Fruit fly (Drosophila melanogaster) whole organism, embryonic: ENCODE results near the gene CG1416.

Experiments
- ATbp ChIP-seq: fragments of 200-800 bp; sonication (Bioruptor generic); optimal IDR thresholded peaks from 2 replicates; lab custom pipeline; 2017; ENCODE audit warnings: missing biosample characterization, mild to moderate bottlenecking, missing genetic modification characterization, missing genetic modification reagents
- Ada2b ChIP-seq: fragments of 200-800 bp; sonication (Bioruptor generic); IDR thresholded peaks from 2 replicates; pipeline ENCODE4 v1.3.6; 2022; ENCODE audit warnings: missing biosample characterization, missing genetic modification characterization
- Aef1 ChIP-seq: fragments of 200-800 bp; sonication (Bioruptor generic); IDR thresholded peaks from 3 replicates; pipeline ENCODE4 v1.3.6; 2022; ENCODE audit warnings: missing biosample characterization, missing genetic modification characterization
- CG10366 ChIP-seq: fragments of 200-800 bp; sonication (Bioruptor generic); IDR thresholded peaks from 2 replicates; pipeline ENCODE4 v1.3.6; 2022; ENCODE audit warnings: missing biosample characterization, missing genetic modification characterization
- CG10543 ChIP-seq: fragments of 200-800 bp; sonication (Bioruptor generic); optimal IDR thresholded peaks from 3 replicates; lab custom pipeline; 2017; ENCODE audit warnings: missing biosample characterization, mild to moderate bottlenecking, missing genetic modification characterization, moderate library complexity
- CG13287 ChIP-seq: fragments of 200-800 bp; sonication (Bioruptor generic); IDR thresholded peaks from 2 replicates; pipeline ENCODE4 v1.3.6; 2022; ENCODE audit warnings: missing biosample characterization, missing genetic modification characterization; ENCODE audit not compliant: partially characterized antibody
- CG14441 ChIP-seq: fragments of 200-800 bp; sonication (Bioruptor generic); IDR thresholded peaks from 2 replicates; pipeline ENCODE4 v1.3.6; 2022; ENCODE audit warnings: missing biosample characterization, missing genetic modification characterization
- CG14860 ChIP-seq: fragments of 200-800 bp; sonication (Bioruptor generic); IDR thresholded peaks from 3 replicates; pipeline ENCODE4 v1.3.6; 2022; ENCODE audit warnings: missing biosample characterization, missing genetic modification characterization; ENCODE audit not compliant: partially characterized antibody
- CG15073 ChIP-seq: fragments of 200-800 bp; sonication (Bioruptor generic); optimal IDR thresholded peaks from 2 replicates; lab custom pipeline; 2016; ENCODE audit warnings: missing biosample characterization, missing genetic modification characterization
- CG16813 ChIP-seq: fragments of 200-800 bp; sonication (Bioruptor generic); IDR thresholded peaks from 3 replicates; pipeline ENCODE4 v1.3.6; 2022; ENCODE audit warnings: missing biosample characterization, missing genetic modification characterization; ENCODE audit not compliant: partially characterized antibody
- CG17186 ChIP-seq: fragments of 200-800 bp; sonication (Bioruptor generic); optimal IDR thresholded peaks from 3 replicates; lab custom pipeline; 2017; ENCODE audit warnings: missing biosample characterization, missing genetic modification reagents, missing genetic modification characterization
- CG17328 ChIP-seq: fragments of 200-800 bp; sonication (Bioruptor generic); IDR thresholded peaks from 2 replicates; pipeline ENCODE4 v1.3.6; 2022; ENCODE audit warnings: missing biosample characterization, missing genetic modification characterization
- CG17361 ChIP-seq: fragments of 200-800 bp; sonication (Bioruptor generic); IDR thresholded peaks from 3 replicates; pipeline ENCODE4 v1.3.6; 2022; ENCODE audit warnings: missing biosample characterization, missing genetic modification characterization
- CG17568 ChIP-seq: fragments of 200-800 bp; sonication (Bioruptor generic); optimal IDR thresholded peaks from 2 replicates; lab custom pipeline; 2018; ENCODE audit warnings: missing biosample characterization, mild to moderate bottlenecking, missing genetic modification characterization, moderate library complexity
- CG3281 ChIP-seq: fragments of 200-800 bp; sonication (Bioruptor generic); optimal IDR thresholded peaks from 3 replicates; lab custom pipeline; 2017; ENCODE audit warnings: missing biosample characterization, mild to moderate bottlenecking, missing genetic modification characterization
- CG34376 ChIP-seq: fragments of 200-800 bp; sonication (Bioruptor generic); optimal IDR thresholded peaks from 2 replicates; lab custom pipeline; 2018; ENCODE audit warnings: missing biosample characterization, mild to moderate bottlenecking, missing genetic modification characterization
- CG4282 ChIP-seq: fragments of 200-800 bp; sonication (Bioruptor generic); optimal IDR thresholded peaks from 2 replicates; lab custom pipeline; 2016; ENCODE audit warnings: missing biosample characterization, missing genetic modification characterization
- CG4424 ChIP-seq: fragments of 200-800 bp; sonication (Bioruptor generic); optimal IDR thresholded peaks from 3 replicates; lab custom pipeline; 2016; ENCODE audit warnings: missing biosample characterization, missing genetic modification characterization
- CG4730 ChIP-seq: fragments of 200-800 bp; sonication (Bioruptor generic); IDR thresholded peaks from 2 replicates; pipeline ENCODE4 v1.3.6; 2022; ENCODE audit warnings: missing biosample characterization, missing genetic modification characterization
- CG7786 ChIP-seq: fragments of 200-800 bp; sonication (Bioruptor generic); optimal IDR thresholded peaks from 2 replicates; lab custom pipeline; 2016; ENCODE audit warnings: missing biosample characterization, missing genetic modification characterization
- CG7928 ChIP-seq: fragments of 200-800 bp; sonication (Bioruptor generic); optimal IDR thresholded peaks from 2 replicates; lab custom pipeline; 2017; ENCODE audit warnings: missing biosample characterization, mild to moderate bottlenecking, missing genetic modification characterization
- CG9215 ChIP-seq: fragments of 200-800 bp; sonication (Bioruptor generic); IDR thresholded peaks from 2 replicates; pipeline ENCODE4 v1.3.6; 2022; ENCODE audit warnings: missing biosample characterization, missing genetic modification characterization
- Camta ChIP-seq: fragments of 200-800 bp; sonication (Bioruptor generic); optimal IDR thresholded peaks from 2 replicates; lab custom pipeline; 2016; ENCODE audit warnings: missing biosample characterization, missing genetic modification characterization
- D19A ChIP-seq: fragments of 200-800 bp; optimal IDR thresholded peaks from 3 replicates; lab custom pipeline; 2019; ENCODE audit warnings: missing biosample characterization, mild to moderate bottlenecking, missing genetic modification characterization, moderate library complexity
- Dip2 ChIP-seq: fragments of 200-800 bp; sonication (Bioruptor generic); IDR thresholded peaks from 2 replicates; pipeline ENCODE4 v1.3.6; 2022; ENCODE audit warnings: missing biosample characterization, missing genetic modification characterization
- Dref ChIP-seq: fragments of 200-800 bp; sonication (Bioruptor generic); IDR thresholded peaks from 2 replicates; pipeline ENCODE4 v1.3.6; 2022; ENCODE audit warnings: missing biosample characterization, missing genetic modification characterization
- Gug ChIP-seq: fragments of 200-800 bp; sonication (Bioruptor generic); IDR thresholded peaks from 4 replicates; pipeline ENCODE4 v1.3.6; 2022; ENCODE audit warnings: missing biosample characterization, missing genetic modification characterization
- Hand ChIP-seq: fragments of 200-800 bp; sonication (Bioruptor generic); optimal IDR thresholded peaks from 2 replicates; lab custom pipeline; 2017; ENCODE audit warnings: mild to moderate bottlenecking, missing biosample characterization, missing genetic modification reagents, missing genetic modification characterization
- HmgZ ChIP-seq: fragments of 200-800 bp; sonication (Bioruptor generic); optimal IDR thresholded peaks from 2 replicates; lab custom pipeline; 2018; ENCODE audit warnings: missing biosample characterization, mild to moderate bottlenecking, missing genetic modification characterization
- Hr51 ChIP-seq, 2 experiments: fragments of 200-800 bp; sonication (Bioruptor generic); optimal IDR thresholded peaks; 2 replicates in 1 of 2; 3 replicates in 1 of 2; lab custom pipeline; 2016 to 2018; ENCODE audit warnings: missing biosample characterization in 2 of 2, missing genetic modification characterization in 2 of 2, mild to moderate bottlenecking in 1 of 2, moderate library complexity in 1 of 2
- Meics ChIP-seq: fragments of 200-800 bp; sonication (Bioruptor generic); optimal IDR thresholded peaks from 2 replicates; lab custom pipeline; 2017; ENCODE audit warnings: missing biosample characterization, mild to moderate bottlenecking, missing genetic modification characterization
- Nf-YB ChIP-seq: fragments of 200-800 bp; sonication (Bioruptor generic); optimal IDR thresholded peaks from 3 replicates; lab custom pipeline; 2019; ENCODE audit warnings: missing biosample characterization, mild to moderate bottlenecking, missing genetic modification characterization, moderate library complexity
- Nf-YC ChIP-seq: fragments of 200-800 bp; optimal IDR thresholded peaks from 3 replicates; lab custom pipeline; 2019; ENCODE audit warnings: missing biosample characterization, mild to moderate bottlenecking, missing genetic modification characterization, moderate library complexity
- Spps ChIP-seq: fragments of 200-800 bp; sonication (Bioruptor generic); optimal IDR thresholded peaks from 2 replicates; lab custom pipeline; 2018; ENCODE audit warnings: missing biosample characterization, mild to moderate bottlenecking, missing genetic modification characterization
- abd-A ChIP-seq: fragments of 200-800 bp; sonication (Bioruptor generic); optimal IDR thresholded peaks from 3 replicates; lab custom pipeline; 2019; ENCODE audit warnings: missing biosample characterization, mild to moderate bottlenecking, missing genetic modification characterization, moderate library complexity
- al ChIP-seq: fragments of 200-800 bp; sonication (Bioruptor generic); IDR thresholded peaks from 2 replicates; pipeline ENCODE4 v1.3.6; 2022; ENCODE audit warnings: missing biosample characterization, missing genetic modification characterization
- ase ChIP-seq: fragments of 200-800 bp; sonication (Bioruptor generic); IDR thresholded peaks from 3 replicates; pipeline ENCODE4 v1.3.6; 2022; ENCODE audit warnings: missing biosample characterization, missing genetic modification characterization
- eve ChIP-seq, 2 experiments: fragments of >200 bp; optimal IDR thresholded peaks; 2 replicates each; lab custom pipeline; 2017; ENCODE audit warnings: missing biosample characterization in 2 of 2, missing genetic modification characterization in 2 of 2
- gcm ChIP-seq: fragments of 200-800 bp; sonication (Bioruptor generic); optimal IDR thresholded peaks from 2 replicates; lab custom pipeline; 2019; ENCODE audit warnings: missing biosample characterization, mild to moderate bottlenecking, missing genetic modification characterization, moderate library complexity
- hkb ChIP-seq, 2 experiments: fragments of 200-800 bp in 1 of 2; fragments of >200 bp in 1 of 2; sonication (Bioruptor generic) in 1 of 2; IDR thresholded peaks in 1 of 2; optimal IDR thresholded peaks in 1 of 2; 2 replicates each; pipeline versions ENCODE4 v1.3.6 to Lab custom; 2017 to 2022; ENCODE audit warnings: missing biosample characterization in 1 of 2, missing genetic modification characterization in 1 of 2
- jing ChIP-seq: fragments of 200-800 bp; sonication (Bioruptor generic); optimal IDR thresholded peaks from 2 replicates; lab custom pipeline; 2018; ENCODE audit warnings: missing biosample characterization, mild to moderate bottlenecking, missing genetic modification characterization
- mirr ChIP-seq: fragments of 200-800 bp; sonication (Bioruptor generic); optimal IDR thresholded peaks from 3 replicates; lab custom pipeline; 2018; ENCODE audit warnings: missing biosample characterization, mild to moderate bottlenecking, missing genetic modification characterization
- odd ChIP-seq: fragments of 200-800 bp; sonication (Bioruptor generic); optimal IDR thresholded peaks from 2 replicates; lab custom pipeline; 2017; ENCODE audit warnings: missing biosample characterization, mild to moderate bottlenecking, missing genetic modification characterization
- pan ChIP-seq, 4 experiments: fragments of >200 bp in 3 of 4; fragments of 200-800 bp in 1 of 4; sonication (Bioruptor generic) in 1 of 4; optimal IDR thresholded peaks in 3 of 4; IDR thresholded peaks in 1 of 4; 2 replicates each; pipeline versions ENCODE4 v1.3.6 to Lab custom; 2017 to 2022; ENCODE audit warnings: missing biosample characterization in 2 of 4, missing genetic modification characterization in 2 of 4, mixed read lengths in 1 of 4
- pho ChIP-seq: fragments of 200-800 bp; sonication (Bioruptor generic); optimal IDR thresholded peaks from 2 replicates; lab custom pipeline; 2016; ENCODE audit warnings: missing biosample characterization, missing genetic modification characterization
- slp2 ChIP-seq: fragments of 200-800 bp; sonication (Bioruptor generic); optimal IDR thresholded peaks from 2 replicates; lab custom pipeline; 2016; ENCODE audit warnings: missing biosample characterization, missing genetic modification characterization
- tin ChIP-seq: fragments of 200-800 bp; sonication (Bioruptor generic); optimal IDR thresholded peaks from 3 replicates; lab custom pipeline; 2016; ENCODE audit warnings: missing biosample characterization, missing genetic modification characterization
- usp ChIP-seq: fragments of >200 bp; optimal IDR thresholded peaks from 2 replicates; lab custom pipeline; 2017; ENCODE audit warnings: missing biosample characterization, missing genetic modification characterization
- zen2 ChIP-seq: fragments of 200-800 bp; sonication (Bioruptor generic); IDR thresholded peaks from 3 replicates; pipeline ENCODE4 v1.3.6; 2022; ENCODE audit warnings: missing biosample characterization, missing genetic modification characterization; ENCODE audit not compliant: partially characterized antibody

Gene CG1416

dm6 chr2L:21786991-21787390 lies 29.2 kb downstream of the CG1416 start (continued):
- TF ChIP-seq Spps (tag; lab: Kevin White, UChicago) (no peak), tin (GFP tag; lab: Kevin White, UChicago) (peak; percentile 59), CG17328 (GFP tag; lab: Robert Waterston, UW) (peak; percentile 60), CG4282 (GFP tag; lab: Kevin White, UChicago) (no peak), CG4424 (peak; percentile 19), mirr (GFP tag; lab: Kevin White, UChicago) (no peak), D19A (peak; percentile 57), CG14441 (GFP tag; lab: Robert Waterston, UW) (peak; percentile 65), Aef1 (GFP tag; lab: Robert Waterston, UW) (peak; percentile 37; the same call in 1 of the 3 replicates), ase (GFP tag; lab: Robert Waterston, UW) (0 out of 3 replicates have a peak, but pooled peaks have one; percentile 6), Meics (GFP tag; lab: Kevin White, UChicago) (peak; percentile 57), Ada2b (GFP tag; lab: Robert Waterston, UW) (peak; percentile 54), HmgZ (tag; lab: Kevin White, UChicago) (no peak), CG15073 (GFP tag; lab: Kevin White, UChicago) (no peak), pan (optimal IDR thresholded peaks at IDR 0.05; lab: Kevin White, UChicago) (no peak), pan (GFP tag; optimal IDR thresholded peaks at IDR 0.05 in 1 of 2, IDR thresholded peaks at IDR 0.05 in 1 of 2) (peak in 1 of 2 experiments; percentile 75), Nf-YC (peak; percentile 21), slp2 (no peak), Hr51 (GFP tag; optimal IDR thresholded peaks at IDR 0.05; lab: Kevin White, UChicago) (peak; percentile 29 to 64), CG17186 (GFP tag; lab: Kevin White, UChicago) (no peak), pho (GFP tag; lab: Kevin White, UChicago) (peak; percentile 45), CG13287 (no peak), CG3281 (peak; percentile 41), CG17361 (GFP tag; lab: Robert Waterston, UW) (peak; percentile 63; the same call in 2 of the 3 replicates), CG9215 (no peak), CG14860 (GFP tag; lab: Robert Waterston, UW) (no peak), Dip2 (no peak), Camta (peak; percentile 21), CG7786 (peak; percentile 33), al (GFP tag; lab: Robert Waterston, UW) (no peak), eve (GFP tag; optimal IDR thresholded peaks at IDR 0.05; lab: Kevin White, UChicago) (peak in 1 of 2 experiments; percentile 87), abd-A (peak; percentile 71), CG10543 (GFP tag; lab: Kevin White, UChicago) (no peak), Hand (GFP tag; lab: Kevin White, UChicago) (peak; percentile 66), Gug (GFP tag; lab: Robert Waterston, UW) (peak; percentile 68; the same call in 3 of the 4 replicates), CG34376 (GFP tag; lab: Kevin White, UChicago) (no peak), CG17568 (no peak), odd (GFP tag; lab: Kevin White, UChicago) (no peak), CG16813 (no peak), CG4730 (0 out of 2 replicates have a peak, but pooled peaks have one; percentile 32), ATbp (peak; percentile 47), CG10366 (GFP tag; lab: Robert Waterston, UW) (peak; percentile 55; the same call in 1 of the 2 replicates), zen2 (GFP tag; lab: Robert Waterston, UW) (no peak), jing (GFP tag; lab: Kevin White, UChicago) (peak; percentile 19), hkb (optimal IDR thresholded peaks at IDR 0.05; lab: Kevin White, UChicago) (no peak), hkb (GFP tag; IDR thresholded peaks at IDR 0.05; lab: Robert Waterston, UW) (peak; percentile 55; the same call in 1 of the 2 replicates), usp (no peak), Nf-YB (GFP tag; lab: Kevin White, UChicago) (peak; percentile 16), gcm (GFP tag; lab: Kevin White, UChicago) (no peak), Dref (GFP tag; lab: Robert Waterston, UW) (no peak), CG7928 (GFP tag; lab: Kevin White, UChicago) (no peak)
